Worm (Caenorhabditis elegans) whole organism, young adult: ENCODE measurements around the gene clec-261.

Experiments used
- nhr-27 ChIP-seq: fragments of 200-800 bp; sonication (Bioruptor generic); optimal IDR thresholded peaks from 2 replicates; lab custom pipeline; 2018; ENCODE audit warnings: mild to moderate bottlenecking, missing genetic modification characterization, moderate library complexity, missing compliant biosample characterization
- pha-4 ChIP-seq: fragments of 150-350 bp; sonication (generic microtip); optimal IDR thresholded peaks from 2 replicates; lab custom pipeline; 2014; ENCODE audit warnings: missing biosample characterization, missing genetic modification reagents, missing genetic modification characterization
- snpc-1.1 ChIP-seq: sonication (generic microtip); optimal IDR thresholded peaks from 2 replicates; lab custom pipeline; 2017; ENCODE audit warnings: missing genetic modification characterization, mild to moderate bottlenecking, missing compliant biosample characterization, antibody characterized with exemption, moderate library complexity, missing genotype, missing genetic modification reagents; ENCODE audit not compliant: insufficient read depth

- TF ChIP-seq snpc-1.1 (tag; lab: Kevin White, UChicago), result no peak
- no peak for TF ChIP-seq pha-4 (tag; lab: Kevin White, UChicago)
- TF ChIP-seq nhr-27 (tag; lab: Kevin White, UChicago), result no peak
These were observed 15.0 kb downstream of the clec-261 start for ce11 chrV:20279309-20279708.
